Fruit fly (Drosophila melanogaster) whole organism, wandering third instar larva: ENCODE data around the gene sala.

Source experiments
- Abd-B ChIP-seq: fragments of >200 bp; optimal IDR thresholded peaks from 2 replicates; lab custom pipeline; 2017; ENCODE audit warnings: missing biosample characterization, missing genetic modification characterization
- CG32264 ChIP-seq: fragments of 200-800 bp; sonication (Bioruptor generic); optimal IDR thresholded peaks from 2 replicates; lab custom pipeline; 2016; ENCODE audit warnings: missing biosample characterization, missing genetic modification characterization
- CG9705 ChIP-seq: fragments of 200-800 bp; sonication (Bioruptor generic); optimal IDR thresholded peaks from 2 replicates; lab custom pipeline; 2018; ENCODE audit warnings: missing biosample characterization, mild to moderate bottlenecking, missing genetic modification characterization
- CrebA ChIP-seq: fragments of 200-800 bp; sonication (Bioruptor generic); optimal IDR thresholded peaks from 2 replicates; lab custom pipeline; 2016; ENCODE audit warnings: missing biosample characterization, mild to moderate bottlenecking, missing genetic modification characterization, borderline replicate concordance
- Dif ChIP-seq: fragments of 200-275, 200-300 bp; sonication (Bioruptor generic); optimal IDR thresholded peaks from 2 replicates; lab custom pipeline; 2018; ENCODE audit warnings: missing biosample characterization, missing genetic modification characterization; ENCODE audit not compliant: partially characterized antibody
- HLH106 ChIP-seq: fragments of 200-800 bp; optimal IDR thresholded peaks from 3 replicates; lab custom pipeline; 2019; ENCODE audit warnings: missing biosample characterization, mild to moderate bottlenecking, missing genetic modification characterization, moderate library complexity
- Hnf4 ChIP-seq: fragments of 200-800 bp; sonication (Bioruptor generic); optimal IDR thresholded peaks from 2 replicates; lab custom pipeline; 2016; ENCODE audit warnings: missing biosample characterization, mild to moderate bottlenecking, missing genetic modification characterization
- Hr78 ChIP-seq: fragments of >200 bp; optimal IDR thresholded peaks from 2 replicates; lab custom pipeline; 2017; ENCODE audit warnings: missing biosample characterization, missing genetic modification characterization
- Hr83 ChIP-seq: fragments of 200-300 bp; sonication (Bioruptor generic); optimal IDR thresholded peaks from 2 replicates; lab custom pipeline; 2016; ENCODE audit warnings: missing biosample characterization, mild to moderate bottlenecking, missing genetic modification characterization, moderate library complexity; ENCODE audit not compliant: poor library complexity, severe bottlenecking
- Jra ChIP-seq: sonication (Bioruptor generic); optimal IDR thresholded peaks from 2 replicates; lab custom pipeline; 2016; ENCODE audit warnings: missing biosample characterization, missing genetic modification characterization
- Mio ChIP-seq: sonication (Bioruptor generic); optimal IDR thresholded peaks from 2 replicates; lab custom pipeline; 2016; ENCODE audit warnings: missing biosample characterization, missing genetic modification characterization
- Myc ChIP-seq: fragments of >200 bp; optimal IDR thresholded peaks from 2 replicates; lab custom pipeline; 2017
- N ChIP-seq: fragments of >200 bp; optimal IDR thresholded peaks from 2 replicates; lab custom pipeline; 2018; ENCODE audit warnings: missing biosample characterization, missing external identifiers, missing genetic modification characterization
- OdsH ChIP-seq: fragments of 200-800 bp; sonication (Bioruptor generic); optimal IDR thresholded peaks from 2 replicates; lab custom pipeline; 2016; ENCODE audit warnings: missing biosample characterization, mild to moderate bottlenecking, missing genetic modification characterization
- Rel ChIP-seq, 2 experiments: fragments of 200-800 bp; sonication (Bioruptor generic) in 1 of 2; optimal IDR thresholded peaks; 2 replicates in 1 of 2; 3 replicates in 1 of 2; lab custom pipeline; 2016 to 2019; ENCODE audit warnings: mild to moderate bottlenecking in 2 of 2, missing biosample characterization in 2 of 2, missing genetic modification characterization in 2 of 2, moderate library complexity in 1 of 2
- Sp1 ChIP-seq: fragments of 200-800 bp; sonication (Bioruptor generic); optimal IDR thresholded peaks from 3 replicates; lab custom pipeline; 2019; ENCODE audit warnings: missing biosample characterization, mild to moderate bottlenecking, missing genetic modification characterization, moderate library complexity
- Vsx2 ChIP-seq: fragments of 200-300, 225-300 bp; sonication (Bioruptor generic); optimal IDR thresholded peaks from 2 replicates; lab custom pipeline; 2018; ENCODE audit warnings: missing biosample characterization, missing genetic modification characterization; ENCODE audit not compliant: partially characterized antibody
- br ChIP-seq: fragments of 200-800 bp; sonication (Bioruptor generic); optimal IDR thresholded peaks from 2 replicates; lab custom pipeline; 2016; ENCODE audit warnings: missing biosample characterization, missing genetic modification characterization
- brk ChIP-seq: fragments of 200-800 bp; sonication (Bioruptor generic); optimal IDR thresholded peaks from 2 replicates; lab custom pipeline; 2016; ENCODE audit warnings: missing biosample characterization, mild to moderate bottlenecking, missing genetic modification characterization
- dl ChIP-seq, 2 experiments: fragments of 175-275, 200-275 bp in 1 of 2; fragments of 200-275 bp in 1 of 2; sonication (Bioruptor generic); optimal IDR thresholded peaks; lab custom pipeline; 2018; ENCODE audit warnings: mild to moderate bottlenecking in 2 of 2, missing biosample characterization in 2 of 2, missing genetic modification characterization in 2 of 2, moderate library complexity in 2 of 2; ENCODE audit not compliant: partially characterized antibody in 2 of 2, insufficient read depth in 1 of 2
- dmrt93B ChIP-seq: fragments of 200-800 bp; sonication (Bioruptor generic); optimal IDR thresholded peaks from 2 replicates; lab custom pipeline; 2018; ENCODE audit warnings: missing biosample characterization, mild to moderate bottlenecking, missing genetic modification characterization
- ey ChIP-seq: fragments of 200-800 bp; sonication (Bioruptor generic); optimal IDR thresholded peaks from 2 replicates; lab custom pipeline; 2016; ENCODE audit warnings: missing biosample characterization, missing genetic modification characterization
- foxo ChIP-seq, 2 experiments: fragments of 200-800 bp; sonication (Bioruptor generic); optimal IDR thresholded peaks; 2 replicates in 1 of 2; 3 replicates in 1 of 2; lab custom pipeline; 2016 to 2017; ENCODE audit warnings: missing biosample characterization in 2 of 2, missing genetic modification characterization in 2 of 2
- fru ChIP-seq: fragments of 200-800 bp; sonication (Bioruptor generic); optimal IDR thresholded peaks from 3 replicates; lab custom pipeline; 2016; ENCODE audit warnings: missing biosample characterization, mild to moderate bottlenecking, missing genetic modification characterization
- h ChIP-seq: fragments of 200-800 bp; sonication (Bioruptor generic); optimal IDR thresholded peaks from 3 replicates; lab custom pipeline; 2016; ENCODE audit warnings: missing biosample characterization, mild to moderate bottlenecking, missing genetic modification characterization
- jim ChIP-seq: fragments of 175-275, 200-325 bp; sonication (Bioruptor generic); optimal IDR thresholded peaks from 2 replicates; lab custom pipeline; 2016; ENCODE audit warnings: missing biosample characterization, mild to moderate bottlenecking, missing genetic modification characterization
- lola ChIP-seq: fragments of >200 bp; optimal IDR thresholded peaks from 2 replicates; lab custom pipeline; 2017; ENCODE audit warnings: missing biosample characterization, missing genetic modification characterization
- pan ChIP-seq: fragments of >200 bp; optimal IDR thresholded peaks from 2 replicates; lab custom pipeline; 2017
- psq ChIP-seq: fragments of 200-800 bp; sonication (Bioruptor generic); optimal IDR thresholded peaks from 3 replicates; lab custom pipeline; 2017; ENCODE audit warnings: missing biosample characterization, mild to moderate bottlenecking, missing genetic modification characterization, moderate library complexity
- rgr ChIP-seq: fragments of 200-800 bp; sonication (Bioruptor generic); optimal IDR thresholded peaks from 3 replicates; lab custom pipeline; 2016; ENCODE audit warnings: missing biosample characterization, mild to moderate bottlenecking, missing genetic modification characterization
- sage ChIP-seq: fragments of 200-800 bp; sonication (Bioruptor generic); optimal IDR thresholded peaks from 2 replicates; lab custom pipeline; 2016; ENCODE audit warnings: missing biosample characterization, mild to moderate bottlenecking, missing genetic modification characterization
- tai ChIP-seq: sonication (Bioruptor generic); optimal IDR thresholded peaks from 2 replicates; lab custom pipeline; 2016; ENCODE audit warnings: missing biosample characterization, missing genetic modification characterization
- usp ChIP-seq: fragments of >200 bp; optimal IDR thresholded peaks from 2 replicates; lab custom pipeline; 2017; ENCODE audit warnings: missing biosample characterization, missing genetic modification characterization
- woc ChIP-seq: sonication (Bioruptor generic); optimal IDR thresholded peaks from 2 replicates; lab custom pipeline; 2016; ENCODE audit warnings: missing biosample characterization, mild to moderate bottlenecking, missing genetic modification characterization

Gene sala

dm6 chr2L:11471979-11472514 is 12.5 kb upstream of the sala start:
- TF ChIP-seq HLH106 (tag; lab: Kevin White, UChicago) (no peak), h (GFP tag; lab: Kevin White, UChicago) (no peak), woc (GFP tag; lab: Kevin White, UChicago) (no peak), CG9705 (GFP tag; lab: Kevin White, UChicago) (no peak), OdsH (GFP tag; lab: Kevin White, UChicago) (no peak), pan (lab: Kevin White, UChicago) (no peak), Sp1 (GFP tag; lab: Kevin White, UChicago) (no peak), rgr (GFP tag; lab: Kevin White, UChicago) (no peak), dmrt93B (no peak), Myc (lab: Kevin White, UChicago) (no peak), Mio (no peak), dl (GFP tag; optimal IDR thresholded peaks at IDR 0.05; lab: Kevin White, UChicago; ENCODE audit: insufficient read depth in 1 of 2, partially characterized antibody in 2 of 2) (no peak), CrebA (GFP tag; lab: Kevin White, UChicago) (no peak), usp (GFP tag; lab: Kevin White, UChicago) (no peak), fru (GFP tag; lab: Kevin White, UChicago) (no peak), lola (no peak)
- TF ChIP-seq, all 38 proteins: peak for 0

dm6 chr2L:11474960-11475359 is 9.5 kb upstream of the sala start:
- TF ChIP-seq Myc (lab: Kevin White, UChicago), result peak; percentile 83
- peak; percentile 52 for TF ChIP-seq N
- no peak for TF ChIP-seq usp (GFP tag; lab: Kevin White, UChicago)
- TF ChIP-seq HLH106 (tag; lab: Kevin White, UChicago), result no peak

dm6 chr2L:11488465-11489037 is 4.0 kb downstream of the sala start:
- no peak for TF ChIP-seq CG32264 (GFP tag; lab: Kevin White, UChicago)
- no peak for TF ChIP-seq N
- TF ChIP-seq sage (GFP tag; lab: Kevin White, UChicago), result no peak
- TF ChIP-seq tai (GFP tag; lab: Kevin White, UChicago), result no peak
- TF ChIP-seq psq (GFP tag; lab: Kevin White, UChicago), result no peak
- no peak for TF ChIP-seq ey (GFP tag; lab: Kevin White, UChicago)
- TF ChIP-seq rgr (GFP tag; lab: Kevin White, UChicago), result no peak
- no peak for TF ChIP-seq lola
- TF ChIP-seq Dif (GFP tag; lab: Kevin White, UChicago), result no peak
- no peak for TF ChIP-seq Sp1 (GFP tag; lab: Kevin White, UChicago)
- TF ChIP-seq Hnf4 (GFP tag; lab: Kevin White, UChicago), result no peak
- no peak for TF ChIP-seq brk (GFP tag; lab: Kevin White, UChicago)
- no peak for TF ChIP-seq usp (GFP tag; lab: Kevin White, UChicago)
- TF ChIP-seq OdsH (GFP tag; lab: Kevin White, UChicago), result no peak
- no peak for TF ChIP-seq Rel (GFP tag; optimal IDR thresholded peaks at IDR 0.05; lab: Kevin White, UChicago)
- no peak for TF ChIP-seq Rel (tag; optimal IDR thresholded peaks at IDR 0.05; lab: Kevin White, UChicago)
- no peak for TF ChIP-seq dmrt93B
- TF ChIP-seq fru (GFP tag; lab: Kevin White, UChicago), result no peak
- no peak for TF ChIP-seq woc (GFP tag; lab: Kevin White, UChicago)
- TF ChIP-seq br (GFP tag; lab: Kevin White, UChicago), result no peak
- TF ChIP-seq jim (GFP tag; lab: Kevin White, UChicago), result no peak

dm6 chr2L:11493933-11494332 is 9.4 kb downstream of the sala start:
- TF ChIP-seq Hnf4 (GFP tag; lab: Kevin White, UChicago), result no peak
- TF ChIP-seq HLH106 (tag; lab: Kevin White, UChicago), result no peak
- no peak for TF ChIP-seq Hr83 (GFP tag; lab: Kevin White, UChicago)
- no peak for TF ChIP-seq Vsx2 (GFP tag; lab: Kevin White, UChicago)
- no peak for TF ChIP-seq jim (GFP tag; lab: Kevin White, UChicago)
- TF ChIP-seq lola, result no peak
- no peak for TF ChIP-seq Hr78
- no peak for TF ChIP-seq sage (GFP tag; lab: Kevin White, UChicago)
- TF ChIP-seq h (GFP tag; lab: Kevin White, UChicago), result no peak
- TF ChIP-seq pan (lab: Kevin White, UChicago), result no peak
- TF ChIP-seq dmrt93B, result no peak
- TF ChIP-seq woc (GFP tag; lab: Kevin White, UChicago), result no peak
- TF ChIP-seq brk (GFP tag; lab: Kevin White, UChicago), result no peak
- no peak for TF ChIP-seq Jra
- no peak for TF ChIP-seq foxo (GFP tag; optimal IDR thresholded peaks at IDR 0.05; lab: Kevin White, UChicago)
- no peak for TF ChIP-seq br (GFP tag; lab: Kevin White, UChicago)
- no peak for TF ChIP-seq Abd-B
- TF ChIP-seq, all 38 proteins: peak for 0
